Fruit fly (Drosophila melanogaster) whole organism, adult: ENCODE results near the gene Or19a.

ENCODE experiments used
- CG12768 ChIP-seq: fragments of 200-800 bp; sonication (Bioruptor generic); optimal IDR thresholded peaks from 2 replicates; lab custom pipeline; 2017; ENCODE audit warnings: missing biosample characterization, missing genetic modification characterization, mild to moderate bottlenecking, moderate library complexity, missing genetic modification reagents
- CG1620 ChIP-seq: fragments of 200-800 bp; sonication (Bioruptor generic); optimal IDR thresholded peaks from 2 replicates; lab custom pipeline; 2016; ENCODE audit warnings: missing biosample characterization, missing genetic modification characterization
- CG5204 ChIP-seq: fragments of 200-800 bp; sonication (Bioruptor generic); optimal IDR thresholded peaks from 2 replicates; lab custom pipeline; 2016; ENCODE audit warnings: missing biosample characterization, missing genetic modification characterization
- CG7045 ChIP-seq: fragments of 200-800 bp; sonication (Bioruptor generic); optimal IDR thresholded peaks from 2 replicates; lab custom pipeline; 2017; ENCODE audit warnings: missing biosample characterization, mild to moderate bottlenecking, missing genetic modification characterization
- CG7101 ChIP-seq: fragments of 200-800 bp; sonication (Bioruptor generic); optimal IDR thresholded peaks from 2 replicates; lab custom pipeline; 2018; ENCODE audit warnings: missing biosample characterization, mild to moderate bottlenecking, missing genetic modification characterization, moderate library complexity
- Crg-1 ChIP-seq: fragments of 200-800 bp; sonication (Bioruptor generic); optimal IDR thresholded peaks from 2 replicates; lab custom pipeline; 2016; ENCODE audit warnings: missing biosample characterization, missing genetic modification characterization
- Hr96 ChIP-seq: fragments of 200-800 bp; sonication (Bioruptor generic); optimal IDR thresholded peaks from 2 replicates; lab custom pipeline; 2016; ENCODE audit warnings: missing biosample characterization, missing genetic modification characterization
- Mnt ChIP-seq: fragments of 200-800 bp; sonication (Bioruptor generic); optimal IDR thresholded peaks from 2 replicates; lab custom pipeline; 2016; ENCODE audit warnings: missing biosample characterization, mild to moderate bottlenecking, missing genetic modification characterization
- cic ChIP-seq: fragments of 200-800 bp; sonication (Bioruptor generic); optimal IDR thresholded peaks from 2 replicates; lab custom pipeline; 2017; ENCODE audit warnings: missing biosample characterization, mild to moderate bottlenecking, missing genetic modification characterization, moderate library complexity
- cnc ChIP-seq, 2 experiments: fragments of >200 bp; optimal IDR thresholded peaks; 2 replicates each; lab custom pipeline; 2017
- kay ChIP-seq: fragments of 200-800 bp; sonication (Bioruptor generic); peaks from one replicate; lab custom pipeline; 2016; ENCODE audit warnings: missing biosample characterization, missing genetic modification characterization, borderline replicate concordance
- ovo ChIP-seq: fragments of 200-800 bp; sonication (Bioruptor generic); optimal IDR thresholded peaks from 2 replicates; lab custom pipeline; 2016; ENCODE audit warnings: missing biosample characterization, missing genetic modification characterization
- pad ChIP-seq: fragments of 200-800 bp; sonication (Bioruptor generic); optimal IDR thresholded peaks from 3 replicates; lab custom pipeline; 2017; ENCODE audit warnings: missing biosample characterization, missing genetic modification characterization, mild to moderate bottlenecking, moderate library complexity, missing genetic modification reagents

DNA sequence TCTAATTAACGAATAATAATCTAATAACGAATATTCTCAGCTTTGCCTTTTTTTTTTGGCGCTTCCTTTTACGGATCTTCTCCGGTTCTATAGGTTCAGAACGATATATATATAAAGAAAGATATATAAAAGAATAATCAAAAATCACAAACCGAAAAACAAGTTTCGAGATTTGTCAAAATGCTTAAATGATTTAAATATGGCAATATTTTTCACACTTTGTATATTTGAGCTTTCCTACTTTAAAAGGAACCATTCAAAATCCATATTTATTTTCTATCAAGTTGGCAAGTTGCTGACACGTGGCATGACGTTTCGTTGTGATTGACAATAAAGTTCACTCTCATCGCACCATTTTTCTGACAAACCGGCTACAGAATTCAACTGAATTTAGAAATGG lies 2.3 kb downstream of the Or19a start, which contains the start of gene CG34332:
- TF ChIP-seq CG7045 (GFP tag; lab: Kevin White, UChicago) (no peak), CG1620 (GFP tag; lab: Kevin White, UChicago) (no peak), kay (no peak), cic (GFP tag; lab: Kevin White, UChicago) (no peak), Mnt (GFP tag; lab: Kevin White, UChicago) (no peak), CG7101 (tag; lab: Kevin White, UChicago) (no peak), pad (GFP tag; lab: Kevin White, UChicago) (no peak), CG12768 (GFP tag; lab: Kevin White, UChicago) (no peak), Crg-1 (no peak), cnc (optimal IDR thresholded peaks at IDR 0.05; lab: Kevin White, UChicago) (no peak), ovo (GFP tag; lab: Kevin White, UChicago) (no peak), CG5204 (GFP tag; lab: Kevin White, UChicago) (no peak), Hr96 (GFP tag; lab: Kevin White, UChicago) (no peak)
